Worm (Caenorhabditis elegans) whole organism, young adult: Measurements from ENCODE around the gene srbc-16.

Experiments used
- B0261.1 ChIP-seq: sonication (generic microtip); optimal IDR thresholded peaks from 2 replicates; lab custom pipeline; 2016; ENCODE audit warnings: mild to moderate bottlenecking, missing genetic modification characterization, moderate library complexity, missing compliant biosample characterization
- C17E4.6 ChIP-seq: fragments of 200-800 bp; sonication (Bioruptor generic); IDR thresholded peaks from 2 replicates; pipeline ENCODE4 v1.3.6; 2022; ENCODE audit warnings: missing genetic modification reagents, missing genetic modification characterization, missing compliant biosample characterization
- F23B12.7 ChIP-seq: sonication (generic microtip); optimal IDR thresholded peaks from 2 replicates; lab custom pipeline; 2017; ENCODE audit warnings: missing genetic modification characterization, mild to moderate bottlenecking, missing compliant biosample characterization, antibody characterized with exemption, moderate library complexity; ENCODE audit not compliant: insufficient read depth
- F33H1.4 ChIP-seq: fragments of 200-800 bp; sonication (Bioruptor generic); IDR thresholded peaks from 2 replicates; pipeline ENCODE4 v1.3.6; 2022; ENCODE audit warnings: missing genetic modification reagents, missing genetic modification characterization, missing compliant biosample characterization
- F37B4.10 ChIP-seq: fragments of 200-800 bp; sonication (Bioruptor generic); IDR thresholded peaks from 2 replicates; pipeline ENCODE4 v1.3.6; 2022; ENCODE audit warnings: missing genetic modification characterization, missing compliant biosample characterization
- F55B11.4 ChIP-seq: sonication (generic microtip); optimal IDR thresholded peaks from 2 replicates; lab custom pipeline; 2016; ENCODE audit warnings: missing compliant biosample characterization, missing genetic modification characterization, borderline replicate concordance; ENCODE audit not compliant: insufficient read depth
- F57A8.1 ChIP-seq: fragments of 200-800 bp; sonication (Bioruptor generic); optimal IDR thresholded peaks from 2 replicates; lab custom pipeline; 2018; ENCODE audit warnings: mild to moderate bottlenecking, missing genetic modification characterization, moderate library complexity, missing compliant biosample characterization
- K12H6.12 ChIP-seq: fragments of 200-800 bp; sonication (Bioruptor generic); optimal IDR thresholded peaks from 2 replicates; lab custom pipeline; 2018; ENCODE audit warnings: mild to moderate bottlenecking, missing genetic modification characterization, missing compliant biosample characterization
- Y56A3A.18 ChIP-seq: fragments of 200-800 bp; sonication (Bioruptor generic); IDR thresholded peaks from 2 replicates; pipeline ENCODE4 v1.3.6; 2022; ENCODE audit warnings: missing genetic modification reagents, missing genetic modification characterization, missing compliant biosample characterization
- aptf-2 ChIP-seq: fragments of 200-800 bp; sonication (Bioruptor generic); conservative IDR thresholded peaks from 2 replicates; pipeline ENCODE4 v1.3.6; 2022; ENCODE audit warnings: missing genetic modification reagents, missing genetic modification characterization, missing compliant biosample characterization
- athp-1 ChIP-seq: sonication (generic microtip); optimal IDR thresholded peaks from 2 replicates; lab custom pipeline; 2017; ENCODE audit warnings: mild to moderate bottlenecking, missing genetic modification characterization, missing compliant biosample characterization
- attf-5 ChIP-seq: fragments of 200-800 bp; sonication (Bioruptor generic); optimal IDR thresholded peaks from 2 replicates; lab custom pipeline; 2018; ENCODE audit warnings: mild to moderate bottlenecking, missing genetic modification characterization, missing compliant biosample characterization
- ccch-3 ChIP-seq: fragments of 200-800 bp; sonication (Bioruptor generic); optimal IDR thresholded peaks from 2 replicates; lab custom pipeline; 2018; ENCODE audit warnings: mild to moderate bottlenecking, missing genetic modification characterization, missing compliant biosample characterization
- cebp-2 ChIP-seq: fragments of 200-800 bp; sonication (Bioruptor generic); IDR thresholded peaks from 2 replicates; pipeline ENCODE4 v1.3.6; 2022; ENCODE audit warnings: missing genetic modification characterization, missing compliant biosample characterization
- ceh-100 ChIP-seq: fragments of 200-800 bp; sonication (Bioruptor generic); IDR thresholded peaks from 2 replicates; pipeline ENCODE4 v1.3.6; 2022; ENCODE audit warnings: missing genetic modification reagents, missing genetic modification characterization, missing compliant biosample characterization
- ceh-79 ChIP-seq: sonication (generic microtip); optimal IDR thresholded peaks from 2 replicates; lab custom pipeline; 2017; ENCODE audit warnings: mild to moderate bottlenecking, missing genetic modification characterization, missing compliant biosample characterization
- dpff-1 ChIP-seq: sonication (generic microtip); optimal IDR thresholded peaks from 2 replicates; lab custom pipeline; 2017; ENCODE audit warnings: mild to moderate bottlenecking, missing genetic modification characterization, missing compliant biosample characterization
- gei-17 ChIP-seq: fragments of 200-800 bp; sonication (Bioruptor generic); optimal IDR thresholded peaks from 2 replicates; lab custom pipeline; 2018; ENCODE audit warnings: mild to moderate bottlenecking, missing genetic modification characterization, missing compliant biosample characterization
- let-526 ChIP-seq: fragments of 200-800 bp; sonication (Bioruptor generic); IDR thresholded peaks from 2 replicates; pipeline ENCODE4 v1.3.6; 2022; ENCODE audit warnings: missing genetic modification reagents, missing genetic modification characterization, missing compliant biosample characterization
- lin-26 ChIP-seq: fragments of 200-800 bp; sonication (Bioruptor generic); IDR thresholded peaks from 2 replicates; pipeline ENCODE4 v1.3.6; 2022; ENCODE audit warnings: missing genetic modification reagents, missing genetic modification characterization, missing compliant biosample characterization
- lin-54 ChIP-seq: fragments of 200-800 bp; sonication (Bioruptor generic); optimal IDR thresholded peaks from 2 replicates; lab custom pipeline; 2018; ENCODE audit warnings: mild to moderate bottlenecking, missing genetic modification characterization, missing compliant biosample characterization
- madf-6 ChIP-seq: fragments of 200-800 bp; sonication (Bioruptor generic); IDR thresholded peaks from 2 replicates; pipeline ENCODE4 v1.3.6; 2022; ENCODE audit warnings: missing genetic modification reagents, missing genetic modification characterization, missing compliant biosample characterization
- madf-8 ChIP-seq: fragments of 200-800 bp; sonication (Bioruptor generic); conservative IDR thresholded peaks from 2 replicates; pipeline ENCODE4 v1.3.6; 2022; ENCODE audit warnings: missing genetic modification reagents, missing genetic modification characterization, missing compliant biosample characterization
- mel-28 ChIP-seq: sonication (generic microtip); optimal IDR thresholded peaks from 2 replicates; lab custom pipeline; 2016; ENCODE audit warnings: borderline replicate concordance, mild to moderate bottlenecking, missing genetic modification characterization, missing compliant biosample characterization
- nfya-2 ChIP-seq: fragments of 200-800 bp; sonication (Bioruptor generic); IDR thresholded peaks from 2 replicates; pipeline ENCODE4 v1.3.6; 2022; ENCODE audit warnings: missing genetic modification reagents, missing genetic modification characterization, missing compliant biosample characterization
- nhr-120 ChIP-seq: fragments of 200-800 bp; sonication (Bioruptor generic); IDR thresholded peaks from 2 replicates; pipeline ENCODE4 v1.3.6; 2022; ENCODE audit warnings: missing genetic modification characterization, missing compliant biosample characterization
- nhr-179 ChIP-seq: sonication (generic microtip); optimal IDR thresholded peaks from 2 replicates; lab custom pipeline; 2016; ENCODE audit warnings: mild to moderate bottlenecking, missing genetic modification characterization, missing compliant biosample characterization
- nhr-80 ChIP-seq: sonication (generic microtip); optimal IDR thresholded peaks from 2 replicates; lab custom pipeline; 2016; ENCODE audit warnings: missing genetic modification characterization, missing compliant biosample characterization
- rpc-1 ChIP-seq, 2 experiments: fragments of 150-350 bp in 1 of 2; sonication (generic microtip) in 1 of 2; optimal IDR thresholded peaks; 2 replicates each; lab custom pipeline; 2014 to 2018; ENCODE audit warnings: missing biosample characterization in 1 of 2, missing genetic modification characterization in 1 of 2, missing genetic modification reagents in 1 of 2, missing genotype in 1 of 2
- snpc-1.3 ChIP-seq: sonication (generic microtip); optimal IDR thresholded peaks from 2 replicates; lab custom pipeline; 2017; ENCODE audit warnings: missing genetic modification characterization, mild to moderate bottlenecking, missing compliant biosample characterization, antibody characterized with exemption, moderate library complexity, missing genotype, missing genetic modification reagents; ENCODE audit not compliant: insufficient read depth
- snpc-4 ChIP-seq, 5 experiments: fragments of 150-350 bp in 1 of 5; sonication (generic microtip) in 4 of 5; optimal IDR thresholded peaks; 2 replicates each; lab custom pipeline; 2014 to 2018; ENCODE audit warnings: missing genetic modification characterization in 5 of 5, missing biosample characterization in 3 of 5, antibody characterized with exemption in 2 of 5, mild to moderate bottlenecking in 2 of 5, missing compliant biosample characterization in 2 of 5, missing genotype in 2 of 5, moderate library complexity in 2 of 5, missing genetic modification reagents in 1 of 5
- somi-1 ChIP-seq: fragments of 200-800 bp; sonication (Bioruptor generic); optimal IDR thresholded peaks from 2 replicates; lab custom pipeline; 2018; ENCODE audit warnings: mild to moderate bottlenecking, missing genetic modification characterization, missing compliant biosample characterization
- sptf-2 ChIP-seq: fragments of 200-800 bp; sonication (Bioruptor generic); optimal IDR thresholded peaks from 2 replicates; lab custom pipeline; 2018; ENCODE audit warnings: mild to moderate bottlenecking, missing genetic modification characterization, missing compliant biosample characterization
- tlf-1 ChIP-seq: fragments of 200-800 bp; sonication (Bioruptor generic); optimal IDR thresholded peaks from 2 replicates; lab custom pipeline; 2018; ENCODE audit warnings: mild to moderate bottlenecking, missing genetic modification characterization, missing compliant biosample characterization
- unc-130 ChIP-seq: sonication (generic microtip); optimal IDR thresholded peaks from 2 replicates; lab custom pipeline; 2016; ENCODE audit warnings: missing genetic modification reagents, missing genetic modification characterization, missing compliant biosample characterization
- zfh-2 ChIP-seq: fragments of 200-800 bp; sonication (Bioruptor generic); conservative IDR thresholded peaks from 2 replicates; pipeline ENCODE4 v1.3.6; 2022; ENCODE audit warnings: missing genetic modification reagents, missing genetic modification characterization, missing compliant biosample characterization
- zim-3 ChIP-seq: sonication (generic microtip); optimal IDR thresholded peaks from 2 replicates; lab custom pipeline; 2017; ENCODE audit warnings: mild to moderate bottlenecking, missing genetic modification characterization, moderate library complexity, missing compliant biosample characterization
- ztf-18 ChIP-seq: sonication (generic microtip); optimal IDR thresholded peaks from 2 replicates; lab custom pipeline; 2016; ENCODE audit warnings: missing genotype, mild to moderate bottlenecking, missing genetic modification characterization, missing compliant biosample characterization
- ztf-28 ChIP-seq: fragments of 200-800 bp; sonication (Bioruptor generic); IDR thresholded peaks from 2 replicates; pipeline ENCODE4 v1.3.6; 2022; ENCODE audit warnings: missing genetic modification reagents, missing genetic modification characterization, missing compliant biosample characterization
- ztf-3 ChIP-seq: fragments of 200-800 bp; sonication (Bioruptor generic); optimal IDR thresholded peaks from 2 replicates; lab custom pipeline; 2018; ENCODE audit warnings: mild to moderate bottlenecking, missing genetic modification characterization, missing compliant biosample characterization

srbc-16 gene

ce11 chrV:2174465-2174864 lies 7.4 kb upstream of the srbc-16 start:
- TF ChIP-seq attf-5 (GFP tag; lab: Kevin White, UChicago) (no peak), tlf-1 (GFP tag; lab: Kevin White, UChicago) (no peak), snpc-1.3 (tag; lab: Kevin White, UChicago) (no peak)

- no peak for TF ChIP-seq nhr-120 (GFP tag; lab: Robert Waterston, UW)
- no peak for TF ChIP-seq F55B11.4 (tag; lab: Kevin White, UChicago)
- no peak for TF ChIP-seq ceh-79 (tag; lab: Kevin White, UChicago)
- no peak for TF ChIP-seq ztf-18 (tag; lab: Kevin White, UChicago)
- no peak for TF ChIP-seq F33H1.4 (GFP tag; lab: Robert Waterston, UW)
- TF ChIP-seq ccch-3 (GFP tag; lab: Kevin White, UChicago), result no peak
- TF ChIP-seq athp-1 (tag; lab: Kevin White, UChicago), result no peak
- no peak for TF ChIP-seq ceh-100
- TF ChIP-seq F37B4.10 (GFP tag; lab: Robert Waterston, UW), result no peak
- TF ChIP-seq C17E4.6 (GFP tag; lab: Robert Waterston, UW), result no peak
- no peak for TF ChIP-seq ztf-28
- TF ChIP-seq lin-54 (GFP tag; lab: Kevin White, UChicago), result no peak
- no peak for TF ChIP-seq B0261.1 (tag; lab: Kevin White, UChicago)
- no peak for TF ChIP-seq zim-3 (tag; lab: Kevin White, UChicago)
- TF ChIP-seq rpc-1 (optimal IDR thresholded peaks at IDR 0.05; lab: Kevin White, UChicago), result no peak
- TF ChIP-seq rpc-1 (tag; optimal IDR thresholded peaks at IDR 0.05; lab: Kevin White, UChicago), result no peak
- TF ChIP-seq, all 124 proteins: peak for 0
Observed at ce11 chrV:2175242-2175641, 6.6 kb upstream of the srbc-16 start, which contains the start of gene C45H4.18. Gene C45H4.18, plus strand, starts transcription at chrV:2175542.

- TF ChIP-seq aptf-2 (GFP tag; lab: Robert Waterston, UW), result no peak
- TF ChIP-seq madf-8 (GFP tag; lab: Robert Waterston, UW), result no peak
- TF ChIP-seq ceh-79 (tag; lab: Kevin White, UChicago), result no peak
- TF ChIP-seq nfya-2 (GFP tag; lab: Robert Waterston, UW), result no peak
- TF ChIP-seq lin-54 (GFP tag; lab: Kevin White, UChicago), result no peak
Observed at ce11 chrV:2177307-2177764, 4.5 kb upstream of the srbc-16 start, which contains the start of gene srbc-17. Gene srbc-17, plus strand, starts transcription at chrV:2177714.

DNA sequence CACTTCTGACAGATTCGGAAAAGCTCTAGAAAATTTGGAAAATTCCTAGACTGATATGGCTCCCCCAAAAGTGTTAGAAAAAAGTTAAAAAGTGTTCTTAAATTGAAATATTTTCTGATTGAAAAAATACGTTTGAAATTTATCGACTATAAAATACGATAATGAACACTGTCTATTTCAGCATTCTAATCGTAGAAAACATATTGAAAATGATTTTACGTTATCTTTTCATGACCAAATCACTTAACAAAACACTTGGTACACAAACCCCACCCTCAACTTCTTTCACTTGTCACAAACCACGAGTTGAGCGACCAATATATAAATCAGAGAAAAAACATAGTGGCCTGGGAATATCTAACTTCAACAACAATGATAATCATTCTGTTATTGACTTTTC lies 2.6 kb upstream of the srbc-16 start, which contains the start of gene cyp-33C1:
Gene cyp-33C1, plus strand, starts transcription at position 301 of the 400 bp plus-strand sequence.
- TF ChIP-seq unc-130 (GFP tag; lab: Kevin White, UChicago) (no peak), snpc-4 (GFP tag; optimal IDR thresholded peaks at IDR 0.05; lab: Kevin White, UChicago) (no peak), snpc-4 (tag; optimal IDR thresholded peaks at IDR 0.05; lab: Kevin White, UChicago) (no peak), F55B11.4 (tag; lab: Kevin White, UChicago) (no peak), K12H6.12 (tag; lab: Kevin White, UChicago) (no peak), cebp-2 (no peak), ztf-28 (no peak)

ce11 chrV:2183162-2183561 lies 1.3 kb downstream of the srbc-16 start, which contains the start of gene cyp-33C2:
Gene cyp-33C2, plus strand, starts transcription at chrV:2183488.
- TF ChIP-seq mel-28, result no peak
- no peak for TF ChIP-seq F57A8.1
- no peak for TF ChIP-seq lin-26
- TF ChIP-seq Y56A3A.18, result no peak
- TF ChIP-seq dpff-1 (tag; lab: Kevin White, UChicago), result no peak
- no peak for TF ChIP-seq nhr-120 (GFP tag; lab: Robert Waterston, UW)
- TF ChIP-seq gei-17 (GFP tag; lab: Kevin White, UChicago), result no peak
- no peak for TF ChIP-seq ztf-3 (GFP tag; lab: Kevin White, UChicago)
- peak; percentile 51 for TF ChIP-seq nhr-80 (tag; lab: Kevin White, UChicago)
- TF ChIP-seq F23B12.7 (tag; lab: Kevin White, UChicago), result no peak
- TF ChIP-seq nhr-179 (tag; lab: Kevin White, UChicago), result no peak
- no peak for TF ChIP-seq sptf-2 (GFP tag; lab: Kevin White, UChicago)
- no peak for TF ChIP-seq madf-6
- peak; percentile 28; the same call in 1 of the 2 replicates for TF ChIP-seq let-526
- no peak for TF ChIP-seq somi-1
- TF ChIP-seq zfh-2, result no peak
